Worm (Caenorhabditis elegans) whole organism, young adult: ENCODE data around the gene T12B5.14.
A peak's percentile ranks its signal among the peaks of the same experiment; 100 is the strongest.

Experiments used
- F23B12.7 ChIP-seq: sonication (generic microtip); optimal IDR thresholded peaks from 2 replicates; lab custom pipeline; 2017; ENCODE audit warnings: missing genetic modification characterization, mild to moderate bottlenecking, missing compliant biosample characterization, antibody characterized with exemption, moderate library complexity; ENCODE audit not compliant: insufficient read depth
- F52B5.7 ChIP-seq: sonication (generic microtip); optimal IDR thresholded peaks from 2 replicates; lab custom pipeline; 2016; ENCODE audit warnings: mild to moderate bottlenecking, missing genetic modification characterization, missing compliant biosample characterization
- F55B11.4 ChIP-seq: sonication (generic microtip); optimal IDR thresholded peaks from 2 replicates; lab custom pipeline; 2016; ENCODE audit warnings: missing compliant biosample characterization, missing genetic modification characterization, borderline replicate concordance; ENCODE audit not compliant: insufficient read depth
- T26A5.8 ChIP-seq: sonication (generic microtip); optimal IDR thresholded peaks from 2 replicates; lab custom pipeline; 2016; ENCODE audit warnings: missing genetic modification characterization, missing compliant biosample characterization
- Y67H2A.10 ChIP-seq: fragments of 200-800 bp; sonication (Bioruptor generic); conservative IDR thresholded peaks from 2 replicates; pipeline ENCODE4 v1.3.6; 2022; ENCODE audit warnings: missing genetic modification reagents, missing genetic modification characterization, missing compliant biosample characterization
- Y79H2A.3 ChIP-seq: fragments of 200-800 bp; sonication (Bioruptor generic); conservative IDR thresholded peaks from 2 replicates; pipeline ENCODE4 v1.3.6; 2022; ENCODE audit warnings: missing genetic modification reagents, missing genetic modification characterization, missing compliant biosample characterization
- Y95B8A.8 ChIP-seq: fragments of 200-800 bp; sonication (Bioruptor generic); IDR thresholded peaks from 2 replicates; pipeline ENCODE4 v1.3.6; 2022; ENCODE audit warnings: missing genetic modification reagents, missing genetic modification characterization, missing compliant biosample characterization
- akir-1 ChIP-seq: fragments of 200-800 bp; sonication (Bioruptor generic); optimal IDR thresholded peaks from 2 replicates; lab custom pipeline; 2018; ENCODE audit warnings: mild to moderate bottlenecking, missing genetic modification characterization, moderate library complexity, missing compliant biosample characterization
- aptf-2 ChIP-seq: fragments of 200-800 bp; sonication (Bioruptor generic); conservative IDR thresholded peaks from 2 replicates; pipeline ENCODE4 v1.3.6; 2022; ENCODE audit warnings: missing genetic modification reagents, missing genetic modification characterization, missing compliant biosample characterization
- atf-7 ChIP-seq: sonication (generic microtip); optimal IDR thresholded peaks from 2 replicates; lab custom pipeline; 2017; ENCODE audit warnings: mild to moderate bottlenecking, missing genetic modification characterization, missing compliant biosample characterization
- bed-1 ChIP-seq: fragments of 200-800 bp; sonication (Bioruptor generic); IDR thresholded peaks from 2 replicates; pipeline ENCODE4 v1.3.6; 2022; ENCODE audit warnings: missing genetic modification reagents, missing genetic modification characterization, missing compliant biosample characterization
- ccch-3 ChIP-seq: fragments of 200-800 bp; sonication (Bioruptor generic); optimal IDR thresholded peaks from 2 replicates; lab custom pipeline; 2018; ENCODE audit warnings: mild to moderate bottlenecking, missing genetic modification characterization, missing compliant biosample characterization
- cebp-1 ChIP-seq, 2 experiments: fragments of 200-800 bp in 1 of 2; sonication (Bioruptor generic) in 1 of 2; sonication (generic microtip) in 1 of 2; IDR thresholded peaks in 1 of 2; optimal IDR thresholded peaks in 1 of 2; 2 replicates each; pipeline versions ENCODE4 v1.3.6 to Lab custom; 2017 to 2022; ENCODE audit warnings: missing compliant biosample characterization in 2 of 2, missing genetic modification characterization in 2 of 2, mild to moderate bottlenecking in 1 of 2, missing genetic modification reagents in 1 of 2, moderate library complexity in 1 of 2
- ceh-79 ChIP-seq: sonication (generic microtip); optimal IDR thresholded peaks from 2 replicates; lab custom pipeline; 2017; ENCODE audit warnings: mild to moderate bottlenecking, missing genetic modification characterization, missing compliant biosample characterization
- die-1 ChIP-seq: sonication (generic microtip); optimal IDR thresholded peaks from 2 replicates; lab custom pipeline; 2016; ENCODE audit warnings: missing genotype, mild to moderate bottlenecking, missing genetic modification characterization, missing compliant biosample characterization
- dpff-1 ChIP-seq: sonication (generic microtip); optimal IDR thresholded peaks from 2 replicates; lab custom pipeline; 2017; ENCODE audit warnings: mild to moderate bottlenecking, missing genetic modification characterization, missing compliant biosample characterization
- egrh-3 ChIP-seq: fragments of 200-800 bp; sonication (Bioruptor generic); IDR thresholded peaks from 2 replicates; pipeline ENCODE4 v1.3.6; 2022; ENCODE audit warnings: missing genetic modification reagents, missing genetic modification characterization, missing compliant biosample characterization
- gei-17 ChIP-seq: fragments of 200-800 bp; sonication (Bioruptor generic); optimal IDR thresholded peaks from 2 replicates; lab custom pipeline; 2018; ENCODE audit warnings: mild to moderate bottlenecking, missing genetic modification characterization, missing compliant biosample characterization
- hlh-12 ChIP-seq: sonication (generic microtip); optimal IDR thresholded peaks from 2 replicates; lab custom pipeline; 2016; ENCODE audit warnings: missing genetic modification characterization, missing compliant biosample characterization
- hlh-26 ChIP-seq: fragments of 200-800 bp; sonication (Bioruptor generic); conservative IDR thresholded peaks from 2 replicates; pipeline ENCODE4 v1.3.6; 2022; ENCODE audit warnings: missing genetic modification reagents, missing genetic modification characterization, missing compliant biosample characterization
- hrde-1 ChIP-seq: sonication (generic microtip); optimal IDR thresholded peaks from 2 replicates; lab custom pipeline; 2016; ENCODE audit warnings: missing genetic modification characterization, mild to moderate bottlenecking, missing compliant biosample characterization, moderate library complexity, missing genotype, missing genetic modification reagents, borderline replicate concordance
- let-607 ChIP-seq, 2 experiments: fragments of 200-800 bp in 1 of 2; sonication (Bioruptor generic) in 1 of 2; sonication (generic microtip) in 1 of 2; optimal IDR thresholded peaks; 2 replicates each; lab custom pipeline; 2016 to 2018; ENCODE audit warnings: mild to moderate bottlenecking in 2 of 2, missing compliant biosample characterization in 2 of 2, missing genetic modification characterization in 2 of 2, moderate library complexity in 2 of 2, missing genotype in 1 of 2
- lin-40 ChIP-seq: sonication (generic microtip); optimal IDR thresholded peaks from 2 replicates; lab custom pipeline; 2016; ENCODE audit warnings: missing genetic modification characterization, mild to moderate bottlenecking, missing compliant biosample characterization, missing genotype, missing genetic modification reagents
- lsl-1 ChIP-seq: fragments of 200-800 bp; sonication (Bioruptor generic); optimal IDR thresholded peaks from 2 replicates; lab custom pipeline; 2018; ENCODE audit warnings: mild to moderate bottlenecking, missing genetic modification characterization, moderate library complexity, missing compliant biosample characterization
- mes-4 ChIP-seq: sonication (generic microtip); optimal IDR thresholded peaks from 2 replicates; lab custom pipeline; 2016; ENCODE audit warnings: missing genotype, missing genetic modification characterization, missing compliant biosample characterization
- mxl-1 ChIP-seq: sonication (generic microtip); optimal IDR thresholded peaks from 2 replicates; lab custom pipeline; 2016; ENCODE audit warnings: missing genetic modification characterization, missing compliant biosample characterization
- nhr-179 ChIP-seq: sonication (generic microtip); optimal IDR thresholded peaks from 2 replicates; lab custom pipeline; 2016; ENCODE audit warnings: mild to moderate bottlenecking, missing genetic modification characterization, missing compliant biosample characterization
- nhr-27 ChIP-seq: fragments of 200-800 bp; sonication (Bioruptor generic); optimal IDR thresholded peaks from 2 replicates; lab custom pipeline; 2018; ENCODE audit warnings: mild to moderate bottlenecking, missing genetic modification characterization, moderate library complexity, missing compliant biosample characterization
- nhr-80 ChIP-seq: sonication (generic microtip); optimal IDR thresholded peaks from 2 replicates; lab custom pipeline; 2016; ENCODE audit warnings: missing genetic modification characterization, missing compliant biosample characterization
- pbrm-1 ChIP-seq: fragments of 200-800 bp; sonication (Bioruptor generic); IDR thresholded peaks from 2 replicates; pipeline ENCODE4 v1.3.6; 2022; ENCODE audit warnings: missing genetic modification reagents, missing genetic modification characterization, missing compliant biosample characterization
- pha-4 ChIP-seq: fragments of 150-350 bp; sonication (generic microtip); optimal IDR thresholded peaks from 2 replicates; lab custom pipeline; 2014; ENCODE audit warnings: missing biosample characterization, missing genetic modification reagents, missing genetic modification characterization
- rec-8 ChIP-seq, 2 experiments: sonication (generic microtip); optimal IDR thresholded peaks; 2 replicates each; lab custom pipeline; 2016; ENCODE audit warnings: mild to moderate bottlenecking in 2 of 2, missing genetic modification characterization in 2 of 2, missing genetic modification reagents in 2 of 2, missing genotype in 2 of 2, missing biosample characterization in 1 of 2, missing compliant biosample characterization in 1 of 2, moderate library complexity in 1 of 2
- repo-1 ChIP-seq: sonication (generic microtip); optimal IDR thresholded peaks from 2 replicates; lab custom pipeline; 2017; ENCODE audit warnings: mild to moderate bottlenecking, missing genetic modification characterization, missing compliant biosample characterization
- sea-2 ChIP-seq: fragments of 200-800 bp; sonication (Bioruptor generic); IDR thresholded peaks from 2 replicates; pipeline ENCODE4 v1.3.6; 2022; ENCODE audit warnings: missing genetic modification characterization, missing compliant biosample characterization
- snpc-1.3 ChIP-seq: sonication (generic microtip); optimal IDR thresholded peaks from 2 replicates; lab custom pipeline; 2017; ENCODE audit warnings: missing genetic modification characterization, mild to moderate bottlenecking, missing compliant biosample characterization, antibody characterized with exemption, moderate library complexity, missing genotype, missing genetic modification reagents; ENCODE audit not compliant: insufficient read depth
- snpc-3.4 ChIP-seq: sonication (generic microtip); optimal IDR thresholded peaks from 2 replicates; lab custom pipeline; 2017; ENCODE audit warnings: missing genetic modification characterization, mild to moderate bottlenecking, missing compliant biosample characterization, antibody characterized with exemption, moderate library complexity, missing genotype, missing genetic modification reagents
- somi-1 ChIP-seq: fragments of 200-800 bp; sonication (Bioruptor generic); optimal IDR thresholded peaks from 2 replicates; lab custom pipeline; 2018; ENCODE audit warnings: mild to moderate bottlenecking, missing genetic modification characterization, missing compliant biosample characterization
- sptf-2 ChIP-seq: fragments of 200-800 bp; sonication (Bioruptor generic); optimal IDR thresholded peaks from 2 replicates; lab custom pipeline; 2018; ENCODE audit warnings: mild to moderate bottlenecking, missing genetic modification characterization, missing compliant biosample characterization
- unc-62 ChIP-seq: fragments of 150-350 bp; optimal IDR thresholded peaks from 2 replicates; lab custom pipeline; 2014; ENCODE audit warnings: missing biosample characterization, missing genetic modification reagents, missing genetic modification characterization
- xnd-1 ChIP-seq: sonication (generic microtip); optimal IDR thresholded peaks from 2 replicates; lab custom pipeline; 2016; ENCODE audit warnings: missing genotype, missing genetic modification reagents, missing genetic modification characterization, missing compliant biosample characterization

The T12B5.14 gene

ce11 chrIII:919322-919721 is 35.4 kb upstream of the T12B5.14 start, which contains the start of gene F23H11.7:
TSS of gene F23H11.7 (minus strand) at chrIII:919422.
- TF ChIP-seq nhr-27 (tag; lab: Kevin White, UChicago) = no peak
- TF ChIP-seq gei-17 = no peak
- TF ChIP-seq repo-1 = no peak
- no peak for TF ChIP-seq pbrm-1 (GFP tag; lab: Robert Waterston, UW)
- no peak for TF ChIP-seq bed-1 (GFP tag; lab: Robert Waterston, UW)
- no peak for TF ChIP-seq akir-1
- no peak for TF ChIP-seq egrh-3 (GFP tag; lab: Robert Waterston, UW)
- TF ChIP-seq pha-4 (tag; lab: Kevin White, UChicago) = no peak
- TF ChIP-seq T26A5.8 (tag; lab: Kevin White, UChicago) = no peak
- no peak for TF ChIP-seq Y95B8A.8 (GFP tag; lab: Robert Waterston, UW)
- TF ChIP-seq lin-40 = no peak

ce11 chrIII:926216-926615 is 28.5 kb upstream of the T12B5.14 start, which contains the start of gene pef-1:
TSS of gene pef-1 (minus strand) at chrIII:926316.
- TF ChIP-seq Y67H2A.10 (GFP tag; lab: Robert Waterston, UW) (no peak), Y79H2A.3 (GFP tag; lab: Robert Waterston, UW) (no peak), snpc-3.4 (no peak), lsl-1 (GFP tag; lab: Kevin White, UChicago) (no peak), sea-2 (GFP tag; lab: Robert Waterston, UW) (no peak), sptf-2 (GFP tag; lab: Kevin White, UChicago) (no peak), somi-1 (GFP tag; lab: Kevin White, UChicago) (no peak), snpc-1.3 (tag; lab: Kevin White, UChicago) (no peak), repo-1 (no peak), hlh-26 (no peak), F23B12.7 (tag; lab: Kevin White, UChicago) (no peak), unc-62 (no peak), dpff-1 (tag; lab: Kevin White, UChicago) (no peak)

ce11 chrIII:931405-931804 is 23.3 kb upstream of the T12B5.14 start:
- peak; percentile 46 for TF ChIP-seq mes-4
- peak in 1 of 2 experiments; percentile 62 for TF ChIP-seq rec-8 (tag; optimal IDR thresholded peaks at IDR 0.05; lab: Kevin White, UChicago)
- TF ChIP-seq F52B5.7 (tag; lab: Kevin White, UChicago) = peak; percentile 60
- peak; percentile 22 for TF ChIP-seq F55B11.4
- peak; percentile 73 for TF ChIP-seq ceh-79 (tag; lab: Kevin White, UChicago)
- peak; percentile 66 for TF ChIP-seq die-1 (tag; lab: Kevin White, UChicago)
- peak; percentile 75 for TF ChIP-seq hlh-12 (tag; lab: Kevin White, UChicago)
- peak; percentile 89 for TF ChIP-seq nhr-179
- peak; percentile 51 for TF ChIP-seq mxl-1
- peak; percentile 18 for TF ChIP-seq xnd-1 (tag; lab: Kevin White, UChicago)
- peak; percentile 33 for TF ChIP-seq hrde-1 (tag; lab: Kevin White, UChicago)

- TF ChIP-seq cebp-1 (GFP tag; IDR thresholded peaks at IDR 0.05; lab: Robert Waterston, UW) = peak; percentile 69; the same call in 1 of the 2 replicates
- peak; percentile 60 for TF ChIP-seq cebp-1 (tag; optimal IDR thresholded peaks at IDR 0.05; lab: Kevin White, UChicago)
- no peak for TF ChIP-seq akir-1
- TF ChIP-seq aptf-2 = no peak
- peak in 1 of 2 experiments; percentile 2 for TF ChIP-seq let-607 (tag; optimal IDR thresholded peaks at IDR 0.05; lab: Kevin White, UChicago)
- TF ChIP-seq ccch-3 (GFP tag; lab: Kevin White, UChicago) = no peak
- no peak for TF ChIP-seq atf-7 (tag; lab: Kevin White, UChicago)
- peak; percentile 68 for TF ChIP-seq unc-62
- TF ChIP-seq rec-8 (tag; optimal IDR thresholded peaks at IDR 0.05; lab: Kevin White, UChicago) = no peak
- TF ChIP-seq nhr-80 (tag; lab: Kevin White, UChicago) = peak; percentile 71
Observed at ce11 chrIII:936037-936507, 18.6 kb upstream of the T12B5.14 start, which contains the start of gene fbxa-55. TSS of gene fbxa-55 (minus strand) at chrIII:936087.
